Worm (Caenorhabditis elegans): ENCODE measurements around the gene Y39B6A.41.
"Not testable (repeated sequence)": the region's sequence is repeated elsewhere in the genome, so short reads cannot be mapped to it uniquely, and the experiment has no call there.

The Y39B6A.41 gene

ce11 chrV:18977876-18978275 is at the start of gene Y39B6A.41:
Y39B6A.41 (minus strand) TSS chrV:18977976.
- TF ChIP-seq unc-55 (GFP tag; optimal IDR thresholded peaks at IDR 0.05): no peak
- TF ChIP-seq tbx-7 (tag; optimal IDR thresholded peaks at IDR 0.05): no peak
- no peak for TF ChIP-seq ceh-45 (GFP tag; IDR thresholded peaks at IDR 0.05)
- TF ChIP-seq C08G9.2 (tag; optimal IDR thresholded peaks at IDR 0.05): no peak
- no peak for TF ChIP-seq ceh-9 (tag; optimal IDR thresholded peaks at IDR 0.05)
- TF ChIP-seq elt-4 (tag; optimal IDR thresholded peaks at IDR 0.05): no peak
- no peak for TF ChIP-seq K09A11.1 (tag; optimal IDR thresholded peaks at IDR 0.05; ENCODE audit: insufficient read depth)
- TF ChIP-seq ceh-30 (tag; optimal IDR thresholded peaks at IDR 0.05): no peak
- TF ChIP-seq ttx-3 (tag; optimal IDR thresholded peaks at IDR 0.05): no peak
- TF ChIP-seq hlh-30 (tag; optimal IDR thresholded peaks at IDR 0.05; ENCODE audit: insufficient read depth): no peak
- TF ChIP-seq odd-2 (tag; optimal IDR thresholded peaks at IDR 0.05): no peak
- no peak for TF ChIP-seq ceh-19 (GFP tag; optimal IDR thresholded peaks at IDR 0.05)
- TF ChIP-seq hlh-8 (tag; optimal IDR thresholded peaks at IDR 0.05): no peak
- no peak for TF ChIP-seq ets-4 (tag; optimal IDR thresholded peaks at IDR 0.05)
- no peak for TF ChIP-seq nhr-232 (tag; optimal IDR thresholded peaks at IDR 0.05)
- no peak for TF ChIP-seq ceh-24 (tag; optimal IDR thresholded peaks at IDR 0.05)
- TF ChIP-seq unc-42 (tag; optimal IDR thresholded peaks at IDR 0.05): no peak

- TF ChIP-seq elt-2 (tag; optimal IDR thresholded peaks at IDR 0.05) (no peak), ceh-48 (tag; optimal IDR thresholded peaks at IDR 0.05) (peak; percentile 68)
Observed at ce11 chrV:19027338-19027737, 49.6 kb upstream of the Y39B6A.41 start.

DNA sequence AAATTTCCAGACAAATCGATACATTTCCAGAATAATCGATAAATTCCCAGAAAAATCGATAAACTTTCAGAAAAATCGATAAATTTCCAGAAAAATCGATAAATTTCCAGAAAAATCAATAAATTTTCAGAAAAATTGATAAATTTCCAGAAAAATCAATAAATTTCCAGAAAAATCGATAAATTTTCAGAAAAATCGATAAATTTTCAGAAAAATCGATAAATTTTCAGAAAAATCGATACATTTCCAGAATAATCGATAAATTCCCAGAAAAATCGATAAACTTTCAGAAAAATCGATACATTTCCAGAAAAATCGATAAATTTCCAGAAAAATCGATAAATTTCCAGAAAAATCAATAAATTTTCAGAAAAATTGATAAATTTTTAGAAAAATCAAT is 49.0 kb upstream of the Y39B6A.41 start:
- peak; percentile 52 for TF ChIP-seq ceh-48 (tag; optimal IDR thresholded peaks at IDR 0.05)

- TF ChIP-seq F13H6.1 (tag; optimal IDR thresholded peaks at IDR 0.05): no peak
- no peak for TF ChIP-seq ama-1 (optimal IDR thresholded peaks at IDR 0.05)
- TF ChIP-seq rnt-1 (tag; optimal IDR thresholded peaks at IDR 0.05): no peak
- TF ChIP-seq fkh-6 (tag; optimal IDR thresholded peaks at IDR 0.05): no peak
Observed at ce11 chrV:19026163-19026562, 48.4 kb upstream of the Y39B6A.41 start, which contains the start of gene Y39B6A.25. Y39B6A.25 (plus strand) TSS chrV:19026463.

DNA sequence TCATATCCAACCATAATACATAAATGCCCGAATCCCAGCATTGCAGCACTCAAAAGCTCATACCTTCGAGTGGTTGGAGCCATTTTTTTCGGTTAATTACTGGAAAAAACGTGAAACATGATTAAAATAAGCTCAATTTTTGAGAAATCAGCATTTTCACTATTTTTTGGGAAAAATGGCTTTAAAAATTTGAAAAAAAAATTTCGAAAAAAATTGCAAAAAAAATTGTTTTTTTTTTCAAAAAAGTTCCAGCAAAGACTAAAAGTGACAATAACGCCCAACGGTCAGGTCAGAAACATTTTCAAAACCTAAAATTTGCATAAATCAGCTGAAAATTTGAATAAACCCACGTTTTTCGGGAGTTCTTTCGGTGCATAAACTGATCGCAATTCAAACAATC is 46.9 kb upstream of the Y39B6A.41 start, which contains the start of gene Y39B6A.29:
Gene Y39B6A.29 (minus strand): TSS at position 101 of the 400 bp plus-strand sequence.
- no peak for TF ChIP-seq rnt-1 (tag; optimal IDR thresholded peaks at IDR 0.05)
- TF ChIP-seq ref-2 (tag; optimal IDR thresholded peaks at IDR 0.05): no peak
- no peak for TF ChIP-seq dve-1 (tag; optimal IDR thresholded peaks at IDR 0.05)
- no peak for TF ChIP-seq lin-11 (tag; optimal IDR thresholded peaks at IDR 0.05)
- TF ChIP-seq ceh-2 (tag; optimal IDR thresholded peaks at IDR 0.05): no peak
- TF ChIP-seq ceh-14 (tag; optimal IDR thresholded peaks at IDR 0.05): no peak
- no peak for TF ChIP-seq C38D4.7 (GFP tag; optimal IDR thresholded peaks at IDR 0.05)
- TF ChIP-seq hlh-8 (tag; optimal IDR thresholded peaks at IDR 0.05): no peak
- TF ChIP-seq nhr-11 (tag; optimal IDR thresholded peaks at IDR 0.05): no peak

ce11 chrV:19019239-19019638 is 41.5 kb upstream of the Y39B6A.41 start:
- TF ChIP-seq ceh-48 (tag; optimal IDR thresholded peaks at IDR 0.05) (peak; percentile 20), fkh-6 (tag; optimal IDR thresholded peaks at IDR 0.05) (no peak)

DNA sequence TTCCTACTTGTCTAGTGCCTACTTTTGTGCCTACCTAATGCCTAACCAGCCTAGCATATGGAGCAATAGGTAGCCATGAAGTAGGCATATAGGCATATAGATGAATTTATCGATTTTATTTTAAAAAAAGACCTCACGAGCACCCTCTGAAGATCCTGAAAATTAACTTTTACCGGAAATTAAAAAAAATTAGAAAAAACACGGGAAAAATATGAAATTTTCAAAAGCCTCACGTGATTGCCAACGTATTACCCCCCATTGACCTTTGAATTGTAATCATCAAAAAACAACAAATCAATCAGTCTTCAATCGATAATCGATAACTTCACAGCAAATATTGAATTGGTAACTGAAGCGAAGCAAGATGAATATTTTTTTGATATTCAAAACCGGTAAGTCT is 36.5 kb upstream of the Y39B6A.41 start, which contains the start of gene Y39B6A.30:
Gene Y39B6A.30 (plus strand): TSS at position 301 of the 400 bp plus-strand sequence.
- not testable (repeated sequence) for TF ChIP-seq lim-6, nhr-11, pat-9 (tag; optimal IDR thresholded peaks at IDR 0.05)
